Fruit fly (Drosophila melanogaster) whole organism, embryonic: ENCODE data around the gene CG13634.

Source experiments
- ATbp ChIP-seq: fragments of 200-800 bp; sonication (Bioruptor generic); optimal IDR thresholded peaks from 2 replicates; lab custom pipeline; 2017; ENCODE audit warnings: missing biosample characterization, mild to moderate bottlenecking, missing genetic modification characterization, missing genetic modification reagents
- Antp ChIP-seq: fragments of 200-800 bp; sonication (Bioruptor generic); optimal IDR thresholded peaks from 3 replicates; lab custom pipeline; 2016; ENCODE audit warnings: missing biosample characterization, missing genetic modification characterization
- CG10654 ChIP-seq: fragments of 200-800 bp; sonication (Bioruptor generic); optimal IDR thresholded peaks from 2 replicates; lab custom pipeline; 2016; ENCODE audit warnings: missing biosample characterization, missing genetic modification characterization
- CG11723 ChIP-seq: fragments of 200-800 bp; sonication (Bioruptor generic); optimal IDR thresholded peaks from 2 replicates; lab custom pipeline; 2017; ENCODE audit warnings: missing biosample characterization, mild to moderate bottlenecking, missing genetic modification characterization
- CG12104 ChIP-seq: fragments of 200-800 bp; sonication (Bioruptor generic); optimal IDR thresholded peaks from 3 replicates; lab custom pipeline; 2016; ENCODE audit warnings: missing biosample characterization, missing genetic modification characterization
- CG12769 ChIP-seq: fragments of 200-800 bp; sonication (Bioruptor generic); optimal IDR thresholded peaks from 2 replicates; lab custom pipeline; 2019; ENCODE audit warnings: missing biosample characterization, mild to moderate bottlenecking, missing genetic modification characterization, moderate library complexity
- CG12942 ChIP-seq: fragments of 200-800 bp; sonication (Bioruptor generic); optimal IDR thresholded peaks from 3 replicates; lab custom pipeline; 2016; ENCODE audit warnings: missing biosample characterization, missing genetic modification characterization
- CG14014 ChIP-seq: fragments of 200-800 bp; sonication (Bioruptor generic); IDR thresholded peaks from 2 replicates; pipeline ENCODE4 v1.3.6; 2022; ENCODE audit warnings: missing biosample characterization, missing genetic modification characterization
- CG15479 ChIP-seq: fragments of 200-800 bp; sonication (Bioruptor generic); optimal IDR thresholded peaks from 3 replicates; lab custom pipeline; 2019; ENCODE audit warnings: missing biosample characterization, mild to moderate bottlenecking, missing genetic modification characterization, moderate library complexity
- CG16815 ChIP-seq: fragments of 200-800 bp; sonication (Bioruptor generic); optimal IDR thresholded peaks from 3 replicates; lab custom pipeline; 2017; ENCODE audit warnings: missing biosample characterization, mild to moderate bottlenecking, missing genetic modification characterization
- CG17359 ChIP-seq: fragments of 200-800 bp; sonication (Bioruptor generic); optimal IDR thresholded peaks from 3 replicates; lab custom pipeline; 2018; ENCODE audit warnings: missing biosample characterization, mild to moderate bottlenecking, missing genetic modification characterization, moderate library complexity
- CG17385 ChIP-seq: fragments of 200-800 bp; sonication (Bioruptor generic); optimal IDR thresholded peaks from 3 replicates; lab custom pipeline; 2018; ENCODE audit warnings: missing biosample characterization, mild to moderate bottlenecking, missing genetic modification characterization
- CG17829 ChIP-seq: fragments of 200-800 bp; optimal IDR thresholded peaks from 2 replicates; lab custom pipeline; 2019; ENCODE audit warnings: missing biosample characterization, mild to moderate bottlenecking, missing genetic modification characterization, moderate library complexity
- CG1832 ChIP-seq: fragments of 200-800 bp; sonication (Bioruptor generic); optimal IDR thresholded peaks from 2 replicates; lab custom pipeline; 2017; ENCODE audit warnings: missing biosample characterization, mild to moderate bottlenecking, missing genetic modification characterization, inconsistent platforms
- CG2116 ChIP-seq: fragments of 200-800 bp; sonication (Bioruptor generic); optimal IDR thresholded peaks from 3 replicates; lab custom pipeline; 2018; ENCODE audit warnings: missing biosample characterization, mild to moderate bottlenecking, missing genetic modification characterization
- CG2120 ChIP-seq: fragments of 200-800 bp; sonication (Bioruptor generic); optimal IDR thresholded peaks from 3 replicates; lab custom pipeline; 2016; ENCODE audit warnings: missing biosample characterization, missing genetic modification characterization
- CG2199 ChIP-seq: fragments of 200-800 bp; sonication (Bioruptor generic); IDR thresholded peaks from 3 replicates; pipeline ENCODE4 v1.3.6; 2022; ENCODE audit warnings: missing biosample characterization, missing genetic modification characterization
- CG34422 ChIP-seq: fragments of 200-800 bp; sonication (Bioruptor generic); IDR thresholded peaks from 3 replicates; pipeline ENCODE4 v1.3.6; 2022; ENCODE audit warnings: missing biosample characterization, missing genetic modification characterization
- CG4730 ChIP-seq: fragments of 200-800 bp; sonication (Bioruptor generic); IDR thresholded peaks from 2 replicates; pipeline ENCODE4 v1.3.6; 2022; ENCODE audit warnings: missing biosample characterization, missing genetic modification characterization
- CG6791 ChIP-seq: fragments of 200-800 bp; sonication (Bioruptor generic); IDR thresholded peaks from 3 replicates; pipeline ENCODE4 v1.3.6; 2022; ENCODE audit warnings: missing biosample characterization, missing genetic modification characterization; ENCODE audit not compliant: partially characterized antibody
- Dbx ChIP-seq: fragments of 200-800 bp; sonication (Bioruptor generic); IDR thresholded peaks from 3 replicates; pipeline ENCODE4 v1.3.6; 2022; ENCODE audit warnings: missing biosample characterization, missing genetic modification characterization
- Dek ChIP-seq: fragments of 200-800 bp; sonication (Bioruptor generic); optimal IDR thresholded peaks from 3 replicates; lab custom pipeline; 2019; ENCODE audit warnings: missing biosample characterization, mild to moderate bottlenecking, missing genetic modification characterization, moderate library complexity
- Drgx ChIP-seq: fragments of 200-800 bp; sonication (Bioruptor generic); IDR thresholded peaks from 2 replicates; pipeline ENCODE4 v1.3.6; 2022; ENCODE audit warnings: missing biosample characterization, missing genetic modification characterization
- H15 ChIP-seq: fragments of 200-800 bp; sonication (Bioruptor generic); IDR thresholded peaks from 3 replicates; pipeline ENCODE4 v1.3.6; 2022; ENCODE audit warnings: missing biosample characterization, missing genetic modification characterization
- Hmx ChIP-seq: fragments of 200-800 bp; sonication (Bioruptor generic); optimal IDR thresholded peaks from 2 replicates; lab custom pipeline; 2016; ENCODE audit warnings: missing biosample characterization, missing genetic modification characterization
- Med ChIP-seq: fragments of 200-800 bp; sonication (Bioruptor generic); peaks from one replicate; lab custom pipeline; 2016; ENCODE audit warnings: missing biosample characterization, missing genetic modification characterization, mild to moderate bottlenecking, inconsistent platforms, moderate library complexity
- NC2α ChIP-seq: fragments of 200-800 bp; sonication (Bioruptor generic); optimal IDR thresholded peaks from 2 replicates; lab custom pipeline; 2016; ENCODE audit warnings: missing biosample characterization, missing genetic modification characterization
- NC2β ChIP-seq: fragments of 200-800 bp; sonication (Bioruptor generic); optimal IDR thresholded peaks from 2 replicates; lab custom pipeline; 2016; ENCODE audit warnings: missing biosample characterization, missing genetic modification characterization
- Rfx ChIP-seq: fragments of 200-800 bp; sonication (Bioruptor generic); IDR thresholded peaks from 2 replicates; pipeline ENCODE4 v1.3.6; 2022; ENCODE audit warnings: missing biosample characterization, missing genetic modification characterization
- br ChIP-seq: fragments of >200 bp; optimal IDR thresholded peaks from 2 replicates; lab custom pipeline; 2017
- cad ChIP-seq: fragments of >200 bp; optimal IDR thresholded peaks from 2 replicates; lab custom pipeline; 2017; ENCODE audit warnings: missing biosample characterization, missing genetic modification characterization
- cg ChIP-seq: fragments of 200-800 bp; sonication (Bioruptor generic); optimal IDR thresholded peaks from 3 replicates; lab custom pipeline; 2019; ENCODE audit warnings: missing biosample characterization, mild to moderate bottlenecking, missing genetic modification characterization, moderate library complexity
- ci ChIP-seq: fragments of 200-800 bp; sonication (Bioruptor generic); IDR thresholded peaks from 3 replicates; pipeline ENCODE4 v1.3.6; 2022; ENCODE audit warnings: missing biosample characterization, missing genetic modification characterization
- croc ChIP-seq: fragments of 200-800 bp; sonication (Bioruptor generic); conservative IDR thresholded peaks from 3 replicates; pipeline ENCODE4 v1.3.6; 2022; ENCODE audit warnings: missing biosample characterization, missing genetic modification characterization
- disco-r ChIP-seq: fragments of 200-800 bp; sonication (Bioruptor generic); optimal IDR thresholded peaks from 2 replicates; lab custom pipeline; 2016; ENCODE audit warnings: missing biosample characterization, missing genetic modification characterization
- emc ChIP-seq: fragments of 200-800 bp; sonication (Bioruptor generic); optimal IDR thresholded peaks from 2 replicates; lab custom pipeline; 2016; ENCODE audit warnings: missing biosample characterization, missing genetic modification characterization
- ewg ChIP-seq: fragments of 200-800 bp; sonication (Bioruptor generic); optimal IDR thresholded peaks from 3 replicates; lab custom pipeline; 2017; ENCODE audit warnings: mild to moderate bottlenecking, missing biosample characterization, missing genetic modification reagents, missing genetic modification characterization
- ftz-f1 ChIP-seq: fragments of 200-800 bp; sonication (Bioruptor generic); optimal IDR thresholded peaks from 2 replicates; lab custom pipeline; 2016; ENCODE audit warnings: missing biosample characterization, missing genetic modification characterization
- grau ChIP-seq: fragments of 200-800 bp; optimal IDR thresholded peaks from 3 replicates; lab custom pipeline; 2019; ENCODE audit warnings: missing biosample characterization, mild to moderate bottlenecking, missing genetic modification characterization, moderate library complexity
- kni ChIP-seq: fragments of 200-800 bp; sonication (Bioruptor generic); optimal IDR thresholded peaks from 3 replicates; lab custom pipeline; 2017; ENCODE audit warnings: mild to moderate bottlenecking, missing biosample characterization, missing genetic modification reagents, missing genetic modification characterization
- lab ChIP-seq: fragments of 200-800 bp; sonication (Bioruptor generic); optimal IDR thresholded peaks from 3 replicates; lab custom pipeline; 2017; ENCODE audit warnings: missing biosample characterization, missing genetic modification characterization, mild to moderate bottlenecking, moderate library complexity, missing genetic modification reagents
- mirr ChIP-seq: fragments of 200-800 bp; sonication (Bioruptor generic); optimal IDR thresholded peaks from 3 replicates; lab custom pipeline; 2018; ENCODE audit warnings: missing biosample characterization, mild to moderate bottlenecking, missing genetic modification characterization
- odd ChIP-seq: fragments of 200-800 bp; sonication (Bioruptor generic); optimal IDR thresholded peaks from 2 replicates; lab custom pipeline; 2017; ENCODE audit warnings: missing biosample characterization, mild to moderate bottlenecking, missing genetic modification characterization
- onecut ChIP-seq: fragments of 200-800 bp; sonication (Bioruptor generic); IDR thresholded peaks from 2 replicates; pipeline ENCODE4 v1.3.6; 2022; ENCODE audit warnings: missing biosample characterization, missing genetic modification characterization
- p53 ChIP-seq: fragments of 200-800 bp; sonication (Bioruptor generic); optimal IDR thresholded peaks from 2 replicates; lab custom pipeline; 2016; ENCODE audit warnings: missing biosample characterization, missing genetic modification characterization
- row ChIP-seq: fragments of 200-800 bp; sonication (Bioruptor generic); IDR thresholded peaks from 3 replicates; pipeline ENCODE4 v1.3.6; 2022; ENCODE audit warnings: missing biosample characterization, missing genetic modification characterization
- run ChIP-seq: fragments of 200-800 bp; sonication (Bioruptor generic); optimal IDR thresholded peaks from 3 replicates; lab custom pipeline; 2018; ENCODE audit warnings: missing biosample characterization, mild to moderate bottlenecking, missing genetic modification characterization
- scrt ChIP-seq: fragments of 200-800 bp; sonication (Bioruptor generic); optimal IDR thresholded peaks from 2 replicates; lab custom pipeline; 2018; ENCODE audit warnings: missing biosample characterization, mild to moderate bottlenecking, missing genetic modification characterization, moderate library complexity
- sens-2 ChIP-seq: fragments of 200-800 bp; sonication (Bioruptor generic); IDR thresholded peaks from 2 replicates; pipeline ENCODE4 v1.3.6; 2022; ENCODE audit warnings: missing biosample characterization, missing genetic modification characterization
- tna ChIP-seq: fragments of 200-800 bp; sonication (Bioruptor generic); IDR thresholded peaks from 2 replicates; pipeline ENCODE4 v1.3.6; 2022; ENCODE audit warnings: missing biosample characterization, missing genetic modification characterization; ENCODE audit not compliant: partially characterized antibody
- twi ChIP-seq: fragments of 200-800 bp; optimal IDR thresholded peaks from 2 replicates; lab custom pipeline; 2019; ENCODE audit warnings: missing biosample characterization, mild to moderate bottlenecking, missing genetic modification characterization, moderate library complexity

The CG13634 gene

dm6 chr3R:24812987-24813636 is 23.2 kb upstream of the CG13634 start:
- TF ChIP-seq ATbp (no peak), CG2120 (no peak), NC2α (GFP tag; lab: Kevin White, UChicago) (no peak), Med (GFP tag; lab: Kevin White, UChicago) (peak; percentile 71), sens-2 (0 out of 2 replicates have a peak, but pooled peaks have one; percentile 29), disco-r (GFP tag; lab: Kevin White, UChicago) (no peak), twi (tag; lab: Kevin White, UChicago) (peak; percentile 28), row (GFP tag; lab: Robert Waterston, UW) (no peak), tna (GFP tag; lab: Robert Waterston, UW) (no peak), CG1832 (GFP tag; lab: Kevin White, UChicago) (no peak), CG17385 (GFP tag; lab: Kevin White, UChicago) (no peak), odd (GFP tag; lab: Kevin White, UChicago) (no peak), Dbx (GFP tag; lab: Robert Waterston, UW) (no peak), CG17829 (tag; lab: Kevin White, UChicago) (no peak), CG34422 (peak; percentile 15; the same call in 1 of the 3 replicates), CG16815 (GFP tag; lab: Kevin White, UChicago) (no peak), CG2199 (peak; percentile 79; the same call in 2 of the 3 replicates), br (lab: Kevin White, UChicago) (no peak), Antp (no peak), ftz-f1 (GFP tag; lab: Kevin White, UChicago) (no peak), mirr (GFP tag; lab: Kevin White, UChicago) (peak; percentile 25), CG4730 (GFP tag; lab: Robert Waterston, UW) (no peak), p53 (GFP tag; lab: Kevin White, UChicago) (no peak), CG12942 (GFP tag; lab: Kevin White, UChicago) (no peak), scrt (peak; percentile 81), CG15479 (GFP tag; lab: Kevin White, UChicago) (peak; percentile 58), onecut (no peak), CG12769 (tag; lab: Kevin White, UChicago) (peak; percentile 4), cg (peak; percentile 4), cad (GFP tag; lab: Kevin White, UChicago) (peak; percentile 15), grau (peak; percentile 0), croc (no peak), ci (GFP tag; lab: Robert Waterston, UW) (peak; percentile 11; the same call in 1 of the 3 replicates), CG12104 (GFP tag; lab: Kevin White, UChicago) (no peak), run (tag; lab: Kevin White, UChicago) (no peak), CG6791 (0 out of 3 replicates have a peak, but pooled peaks have one; percentile 15), CG2116 (GFP tag; lab: Kevin White, UChicago) (no peak), NC2β (GFP tag; lab: Kevin White, UChicago) (no peak), CG14014 (GFP tag; lab: Robert Waterston, UW) (no peak), kni (GFP tag; lab: Kevin White, UChicago) (peak; percentile 24), Drgx (no peak), CG17359 (no peak), CG11723 (GFP tag; lab: Kevin White, UChicago) (no peak), Hmx (GFP tag; lab: Kevin White, UChicago) (no peak), emc (GFP tag; lab: Kevin White, UChicago) (no peak), lab (no peak), Dek (tag; lab: Kevin White, UChicago) (no peak), H15 (GFP tag; lab: Robert Waterston, UW) (no peak), Rfx (GFP tag; lab: Robert Waterston, UW) (no peak), CG10654 (GFP tag; lab: Kevin White, UChicago) (no peak), ewg (GFP tag; lab: Kevin White, UChicago) (peak; percentile 68)
